Fruit fly (Drosophila melanogaster): ENCODE data around the gene CG7950.

The CG7950 gene

dm6 chr3R:30043139-30043744 is 13.4 kb upstream of the CG7950 start, which contains the start of gene Sry-delta (continued):
- no peak for TF ChIP-seq lab (GFP tag; optimal IDR thresholded peaks at IDR 0.05)
- TF ChIP-seq usp (GFP tag; optimal IDR thresholded peaks at IDR 0.05): no peak
- TF ChIP-seq CG11093 (GFP tag; IDR thresholded peaks at IDR 0.05): no peak
- TF ChIP-seq trem (tag; optimal IDR thresholded peaks at IDR 0.05): peak; percentile 83
- TF ChIP-seq YL-1 (GFP tag; optimal IDR thresholded peaks at IDR 0.05): peak; percentile 98
- TF ChIP-seq ind (GFP tag; optimal IDR thresholded peaks at IDR 0.05): peak; percentile 88
- TF ChIP-seq Rx (GFP tag; IDR thresholded peaks at IDR 0.05): peak; percentile 67
- TF ChIP-seq trh (GFP tag; optimal IDR thresholded peaks at IDR 0.05): peak; percentile 75
- peak; percentile 65 for TF ChIP-seq en (GFP tag; optimal IDR thresholded peaks at IDR 0.05)
- peak; percentile 47; the same call in 2 of the 3 replicates for TF ChIP-seq CG14050 (GFP tag; IDR thresholded peaks at IDR 0.05)
- no peak for TF ChIP-seq Hr39 (optimal IDR thresholded peaks at IDR 0.05)
- no peak for TF ChIP-seq scrt (GFP tag; optimal IDR thresholded peaks at IDR 0.05)
- peak; percentile 99 for TF ChIP-seq Sry-δ (GFP tag; optimal IDR thresholded peaks at IDR 0.05)
- no peak for TF ChIP-seq D19B (GFP tag; optimal IDR thresholded peaks at IDR 0.05)
- peak; percentile 77 for TF ChIP-seq slp2 (GFP tag; optimal IDR thresholded peaks at IDR 0.05)
- TF ChIP-seq Xbp1 (GFP tag; optimal IDR thresholded peaks at IDR 0.05): peak; percentile 91
- TF ChIP-seq CG10565 (GFP tag; optimal IDR thresholded peaks at IDR 0.05): no peak
- TF ChIP-seq CG8765 (GFP tag; IDR thresholded peaks at IDR 0.05): peak; percentile 57; the same call in 1 of the 2 replicates
- TF ChIP-seq CG9797 (GFP tag; optimal IDR thresholded peaks at IDR 0.05): peak; percentile 66
- no peak for TF ChIP-seq lov (optimal IDR thresholded peaks at IDR 0.05)
- peak; percentile 64; the same call in 2 of the 3 replicates for TF ChIP-seq lov (GFP tag; IDR thresholded peaks at IDR 0.05)
- peak; percentile 79 for TF ChIP-seq ftz-f1 (GFP tag; optimal IDR thresholded peaks at IDR 0.05)
- no peak for TF ChIP-seq CG8359 (GFP tag; optimal IDR thresholded peaks at IDR 0.05; ENCODE audit: borderline replicate concordance)
- peak; percentile 64 for TF ChIP-seq Six4 (GFP tag; optimal IDR thresholded peaks at IDR 0.05)
- TF ChIP-seq hb (GFP tag; IDR thresholded peaks at IDR 0.05; ENCODE audit: partially characterized antibody): peak; percentile 60; the same call in 2 of the 3 replicates
- peak; percentile 13 for TF ChIP-seq CG2875 (GFP tag; optimal IDR thresholded peaks at IDR 0.05)
- peak; percentile 71 for TF ChIP-seq Sin3A (optimal IDR thresholded peaks at IDR 0.05)
- TF ChIP-seq lmd (GFP tag; IDR thresholded peaks at IDR 0.05): peak; percentile 62; the same call in 1 of the 2 replicates
- peak; percentile 46; the same call in 2 of the 3 replicates for TF ChIP-seq vnd (GFP tag; IDR thresholded peaks at IDR 0.05; ENCODE audit: partially characterized antibody)
- TF ChIP-seq CG4424 (GFP tag; optimal IDR thresholded peaks at IDR 0.05): peak; percentile 85
- no peak for TF ChIP-seq fru (optimal IDR thresholded peaks at IDR 0.05)
- TF ChIP-seq Dip2 (GFP tag; IDR thresholded peaks at IDR 0.05): no peak
- peak; percentile 50 for TF ChIP-seq CG6683 (GFP tag; optimal IDR thresholded peaks at IDR 0.05)
- TF ChIP-seq CG12299 (tag; optimal IDR thresholded peaks at IDR 0.05): peak; percentile 32
- no peak for TF ChIP-seq CG7963 (GFP tag; IDR thresholded peaks at IDR 0.05; ENCODE audit: partially characterized antibody)
- peak; percentile 87 for TF ChIP-seq Opbp (GFP tag; IDR thresholded peaks at IDR 0.05; ENCODE audit: partially characterized antibody)
- peak; percentile 85 for TF ChIP-seq CG9609 (GFP tag; optimal IDR thresholded peaks at IDR 0.05)
- TF ChIP-seq wdn (GFP tag; IDR thresholded peaks at IDR 0.05): peak; percentile 56; the same call in 1 of the 2 replicates
- TF ChIP-seq Side (GFP tag; optimal IDR thresholded peaks at IDR 0.05): peak; percentile 90
- TF ChIP-seq CG13287 (GFP tag; IDR thresholded peaks at IDR 0.05; ENCODE audit: partially characterized antibody): peak; percentile 89
- TF ChIP-seq Hand (GFP tag; optimal IDR thresholded peaks at IDR 0.05): no peak
- no peak for TF ChIP-seq prd (optimal IDR thresholded peaks at IDR 0.05)
- peak; percentile 83 for TF ChIP-seq prd (GFP tag; IDR thresholded peaks at IDR 0.05)
- peak; percentile 40 for TF ChIP-seq CG13123 (GFP tag; optimal IDR thresholded peaks at IDR 0.05)
- TF ChIP-seq HLH54F (GFP tag; optimal IDR thresholded peaks at IDR 0.05): peak; percentile 90
- peak in 1 of 2 experiments; percentile 36 for TF ChIP-seq crp (GFP tag; optimal IDR thresholded peaks at IDR 0.05)
- TF ChIP-seq CG15073 (GFP tag; optimal IDR thresholded peaks at IDR 0.05): peak; percentile 3
- no peak for TF ChIP-seq CG43689 (GFP tag; IDR thresholded peaks at IDR 0.05)
- peak; percentile 64; the same call in 1 of the 2 replicates for TF ChIP-seq ato (GFP tag; IDR thresholded peaks at IDR 0.05; ENCODE audit: partially characterized antibody)
- no peak for TF ChIP-seq nau (GFP tag; optimal IDR thresholded peaks at IDR 0.05)
- peak; percentile 95 for TF ChIP-seq zfh2 (GFP tag; optimal IDR thresholded peaks at IDR 0.05)
